Worm (Caenorhabditis elegans) whole organism, L3 larva: Measurements from ENCODE around the gene K12H6.12.

Experiments
- aly-2 ChIP-seq: fragments of 150-350 bp; optimal IDR thresholded peaks from 2 replicates; lab custom pipeline; 2014; ENCODE audit warnings: missing biosample characterization, missing genetic modification characterization
- lin-15B ChIP-seq: fragments of 150-350 bp; optimal IDR thresholded peaks from 2 replicates; lab custom pipeline; 2014; ENCODE audit warnings: missing biosample characterization, missing genetic modification characterization
- lin-39 ChIP-seq: fragments of 150-350 bp; optimal IDR thresholded peaks from 2 replicates; lab custom pipeline; 2018; ENCODE audit warnings: missing biosample characterization, missing genetic modification reagents, missing genetic modification characterization
- nhr-28 ChIP-seq: fragments of 150-350 bp; optimal IDR thresholded peaks from 2 replicates; lab custom pipeline; 2014; ENCODE audit warnings: missing biosample characterization, missing genetic modification characterization
- nhr-67 ChIP-seq: fragments of 150-350 bp; optimal IDR thresholded peaks from 2 replicates; lab custom pipeline; 2014; ENCODE audit warnings: missing biosample characterization, missing genetic modification characterization
- nhr-77 ChIP-seq: fragments of 150-350 bp; optimal IDR thresholded peaks from 2 replicates; lab custom pipeline; 2014; ENCODE audit warnings: missing biosample characterization, missing genetic modification characterization
- pha-4 ChIP-seq: fragments of 150-350 bp; optimal IDR thresholded peaks from 2 replicates; lab custom pipeline; 2014; ENCODE audit warnings: missing biosample characterization, missing genetic modification reagents, missing genetic modification characterization
- pqm-1 ChIP-seq: fragments of 150-350 bp; optimal IDR thresholded peaks from 2 replicates; lab custom pipeline; 2017; ENCODE audit warnings: missing biosample characterization, missing genetic modification characterization, inconsistent platforms
- sea-2 ChIP-seq: fragments of 150-350 bp; sonication (generic microtip); optimal IDR thresholded peaks from 4 replicates; lab custom pipeline; 2014; ENCODE audit warnings: missing biosample characterization, missing genetic modification reagents, missing genetic modification characterization
- skn-1 ChIP-seq: fragments of 150-350 bp; optimal IDR thresholded peaks from 2 replicates; lab custom pipeline; 2014; ENCODE audit warnings: missing biosample characterization, missing genetic modification characterization

DNA sequence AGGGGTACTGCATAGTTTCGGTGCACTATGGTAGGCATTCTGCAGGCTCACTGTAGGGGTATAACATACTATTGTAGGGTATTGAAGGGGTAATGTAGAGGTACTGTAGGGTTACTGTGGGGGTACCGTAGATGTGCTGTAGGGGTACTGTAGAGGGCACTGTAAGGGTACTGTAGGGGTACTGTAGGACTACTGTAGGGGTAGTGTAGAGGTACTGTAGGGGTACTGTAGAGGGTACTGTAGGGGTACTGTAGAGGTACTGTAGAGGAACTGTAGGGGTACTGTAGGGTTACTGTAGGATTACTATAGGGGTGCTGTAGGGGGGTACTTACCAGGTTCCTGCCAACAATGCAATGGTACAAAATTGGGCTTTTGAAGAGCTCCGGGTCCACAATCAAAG lies 22.2 kb downstream of the K12H6.12 start:
- TF ChIP-seq lin-15B (tag; lab: Kevin White, UChicago) (no peak), nhr-28 (tag; lab: Kevin White, UChicago) (no peak), lin-39 (tag; lab: Kevin White, UChicago) (no peak), pqm-1 (tag; lab: Kevin White, UChicago) (no peak), pha-4 (no peak), sea-2 (GFP tag; lab: Kevin White, UChicago) (no peak), nhr-77 (tag; lab: Kevin White, UChicago) (no peak), nhr-67 (tag; lab: Kevin White, UChicago) (no peak), skn-1 (tag; lab: Kevin White, UChicago) (no peak), aly-2 (tag; lab: Kevin White, UChicago) (no peak)
